Fruit fly (Drosophila melanogaster) whole organism, pupa: ENCODE data around the gene SPE.

Source experiments
- CG10348 ChIP-seq: fragments of 200-800 bp; sonication (Bioruptor generic); IDR thresholded peaks from 2 replicates; pipeline ENCODE4 v1.3.6; 2022; ENCODE audit warnings: missing biosample characterization, missing genetic modification characterization
- CG12605 ChIP-seq: fragments of 200-800 bp; sonication (Bioruptor generic); IDR thresholded peaks from 2 replicates; pipeline ENCODE4 v1.3.6; 2022; ENCODE audit warnings: missing biosample characterization, missing genetic modification characterization
- CG15710 ChIP-seq: fragments of 200-800 bp; sonication (Bioruptor generic); optimal IDR thresholded peaks from 2 replicates; lab custom pipeline; 2018; ENCODE audit warnings: missing biosample characterization, mild to moderate bottlenecking, missing genetic modification characterization, moderate library complexity
- CG17806 ChIP-seq: fragments of 200-800 bp; sonication (Bioruptor generic); optimal IDR thresholded peaks from 2 replicates; lab custom pipeline; 2018; ENCODE audit warnings: missing biosample characterization, mild to moderate bottlenecking, missing genetic modification characterization, moderate library complexity
- CG32121 ChIP-seq: fragments of 200-800 bp; sonication (Bioruptor generic); IDR thresholded peaks from 2 replicates; pipeline ENCODE4 v1.3.6; 2022; ENCODE audit warnings: missing biosample characterization, missing genetic modification characterization
- CG34367 ChIP-seq: fragments of 200-800 bp; sonication (Bioruptor generic); optimal IDR thresholded peaks from 2 replicates; lab custom pipeline; 2018; ENCODE audit warnings: missing biosample characterization, mild to moderate bottlenecking, missing genetic modification characterization
- CG4496 ChIP-seq: fragments of 200-800 bp; sonication (Bioruptor generic); IDR thresholded peaks from 3 replicates; pipeline ENCODE4 v1.3.6; 2022; ENCODE audit warnings: missing biosample characterization, missing genetic modification characterization
- D1 ChIP-seq: fragments of 200-800 bp; sonication (Bioruptor generic); optimal IDR thresholded peaks from 2 replicates; lab custom pipeline; 2018; ENCODE audit warnings: missing biosample characterization, mild to moderate bottlenecking, missing genetic modification characterization, moderate library complexity
- EcR ChIP-seq: fragments of 200-800 bp; sonication (Bioruptor generic); optimal IDR thresholded peaks from 3 replicates; lab custom pipeline; 2019; ENCODE audit warnings: missing biosample characterization, missing genetic modification characterization, mild to moderate bottlenecking, moderate library complexity, missing genetic modification reagents
- Pif1A ChIP-seq: fragments of 200-800 bp; sonication (Bioruptor generic); optimal IDR thresholded peaks from 3 replicates; lab custom pipeline; 2016; ENCODE audit warnings: missing biosample characterization, missing genetic modification characterization
- gl ChIP-seq: fragments of 200-800 bp; sonication (Bioruptor generic); optimal IDR thresholded peaks from 2 replicates; lab custom pipeline; 2018; ENCODE audit warnings: missing biosample characterization, mild to moderate bottlenecking, missing genetic modification characterization

- TF ChIP-seq EcR (GFP tag; lab: Kevin White, UChicago) = no peak
- no peak for TF ChIP-seq CG10348 (GFP tag; lab: Robert Waterston, UW)
- no peak for TF ChIP-seq CG4496 (GFP tag; lab: Robert Waterston, UW)
- no peak for TF ChIP-seq CG12605 (GFP tag; lab: Robert Waterston, UW)
- no peak for TF ChIP-seq gl (tag; lab: Kevin White, UChicago)
- TF ChIP-seq CG15710 (tag; lab: Kevin White, UChicago) = no peak
- no peak for TF ChIP-seq CG17806 (tag; lab: Kevin White, UChicago)
- no peak for TF ChIP-seq D1
- TF ChIP-seq CG34367 (tag; lab: Kevin White, UChicago) = no peak
- TF ChIP-seq Pif1A (GFP tag; lab: Kevin White, UChicago) = no peak
- no peak for TF ChIP-seq CG32121 (GFP tag; lab: Robert Waterston, UW)
Measured at dm6 chr3R:23667451-23667850, 18.6 kb upstream of the SPE start.
